Worm (Caenorhabditis elegans) whole organism, L1 larva: ENCODE measurements around the gene C34C12.8.

Source experiments
- lin-39 ChIP-seq: fragments of 150-350 bp; optimal IDR thresholded peaks from 2 replicates; lab custom pipeline; 2014; ENCODE audit warnings: missing biosample characterization, missing genetic modification reagents, missing genetic modification characterization
- nhr-28 ChIP-seq: fragments of 150-350 bp; optimal IDR thresholded peaks from 2 replicates; lab custom pipeline; 2014; ENCODE audit warnings: missing biosample characterization, missing genetic modification characterization
- nhr-77 ChIP-seq: fragments of 150-350 bp; optimal IDR thresholded peaks from 2 replicates; lab custom pipeline; 2014; ENCODE audit warnings: missing biosample characterization, missing genetic modification characterization
- unc-86 ChIP-seq: sonication (generic microtip); optimal IDR thresholded peaks from 2 replicates; lab custom pipeline; 2016; ENCODE audit warnings: missing genetic modification characterization, missing compliant biosample characterization

DNA sequence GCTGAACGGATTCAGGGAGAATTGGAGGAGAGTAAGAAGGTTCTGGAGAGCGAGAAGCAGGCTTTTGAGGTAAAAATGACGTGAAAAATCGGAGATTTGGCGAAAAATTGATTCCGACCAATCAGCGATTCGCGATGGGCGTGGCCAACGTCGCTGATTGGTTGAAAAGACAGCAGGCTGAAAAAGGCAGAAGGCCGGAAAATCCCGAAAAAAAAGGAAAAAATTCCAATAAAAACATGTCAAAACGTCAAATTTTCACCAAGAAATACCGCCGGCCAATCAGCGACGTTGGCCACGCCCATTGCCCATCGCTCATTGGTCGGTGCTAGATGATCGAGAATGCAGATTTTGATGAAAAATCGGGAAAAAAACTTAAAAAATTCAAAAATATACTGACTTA is 42.8 kb upstream of the C34C12.8 start:
- no peak for TF ChIP-seq unc-86 (tag; lab: Kevin White, UChicago)
- no peak for TF ChIP-seq nhr-77
- TF ChIP-seq nhr-28, result no peak
- no peak for TF ChIP-seq lin-39 (tag; lab: Kevin White, UChicago)
